Worm (Caenorhabditis elegans) whole organism, L3 larva: ENCODE measurements around the gene gon-4.

Experiments used
- aly-2 ChIP-seq: fragments of 150-350 bp; optimal IDR thresholded peaks from 2 replicates; lab custom pipeline; 2014; ENCODE audit warnings: missing biosample characterization, missing genetic modification characterization
- nfya-1 ChIP-seq: sonication (generic microtip); optimal IDR thresholded peaks from 2 replicates; lab custom pipeline; 2017; ENCODE audit warnings: missing genetic modification characterization, mild to moderate bottlenecking, missing compliant biosample characterization, antibody characterized with exemption, moderate library complexity; ENCODE audit not compliant: insufficient read depth
- nhr-28 ChIP-seq: fragments of 150-350 bp; optimal IDR thresholded peaks from 2 replicates; lab custom pipeline; 2014; ENCODE audit warnings: missing biosample characterization, missing genetic modification characterization
- sea-2 ChIP-seq: fragments of 150-350 bp; sonication (generic microtip); optimal IDR thresholded peaks from 4 replicates; lab custom pipeline; 2014; ENCODE audit warnings: missing biosample characterization, missing genetic modification reagents, missing genetic modification characterization

DNA sequence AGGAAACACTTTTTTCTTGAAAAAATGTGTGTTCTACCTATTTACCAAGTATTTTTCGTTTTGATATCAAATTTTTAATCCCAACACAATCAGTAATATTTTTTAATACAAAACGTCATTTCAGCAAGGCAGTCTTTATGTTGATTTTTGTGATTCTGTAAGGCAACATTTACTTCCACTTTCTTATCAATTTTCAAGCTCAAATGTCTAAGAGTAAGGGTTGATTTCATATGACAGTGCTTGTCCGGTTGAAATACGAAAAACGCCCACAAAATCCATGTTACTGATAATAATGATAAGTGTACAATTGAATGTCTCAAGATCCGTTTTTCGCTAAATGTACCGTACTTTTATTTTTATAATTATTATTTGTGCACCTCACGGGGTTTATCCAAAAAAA, 38.5 kb downstream of the gon-4 start:
- TF ChIP-seq aly-2 (no peak), nfya-1 (tag; lab: Kevin White, UChicago) (no peak), sea-2 (GFP tag; lab: Kevin White, UChicago) (no peak), nhr-28 (tag; lab: Kevin White, UChicago) (no peak)
